Worm (Caenorhabditis elegans): ENCODE results near the gene Y59A8B.8.

Y59A8B.8 gene

DNA sequence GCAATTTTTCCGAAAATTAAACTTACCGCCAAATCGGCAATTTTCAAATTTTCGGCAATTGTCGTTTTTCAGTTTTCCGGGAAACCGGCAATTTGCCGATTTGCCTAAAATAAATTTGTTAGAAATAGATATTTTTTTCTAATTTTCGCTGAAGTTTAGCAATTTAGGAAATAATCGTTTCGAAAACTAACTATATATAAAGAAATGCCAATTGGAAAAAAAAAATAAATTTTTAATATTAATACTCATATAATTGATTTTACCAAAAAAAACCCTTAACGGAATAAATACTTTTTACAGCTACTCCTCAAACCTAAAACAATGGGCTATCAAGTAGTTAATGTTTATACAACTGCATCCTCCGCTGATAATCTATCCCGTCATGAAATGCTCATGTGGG, 22.8 kb downstream of the Y59A8B.8 start, which contains the start of gene ebp-1:
Gene ebp-1 (plus strand): TSS at position 301 of the 400 bp plus-strand sequence.
- TF ChIP-seq dao-5 (tag; optimal IDR thresholded peaks at IDR 0.05) (no peak), W03F9.2 (tag; optimal IDR thresholded peaks at IDR 0.05) (no peak), him-1 (tag; optimal IDR thresholded peaks at IDR 0.05) (no peak)

ce11 chrV:18022179-18022578, 43.9 kb downstream of the Y59A8B.8 start, which contains the start of gene prp-6:
TSS of gene prp-6 (plus strand) at chrV:18022479.
- no peak for TF ChIP-seq him-1 (tag; optimal IDR thresholded peaks at IDR 0.05)
- no peak for TF ChIP-seq dao-5 (tag; optimal IDR thresholded peaks at IDR 0.05)
- no peak for TF ChIP-seq W03F9.2 (tag; optimal IDR thresholded peaks at IDR 0.05)

ce11 chrV:18021464-18021863, 44.6 kb downstream of the Y59A8B.8 start:
- no peak for TF ChIP-seq him-1 (tag; optimal IDR thresholded peaks at IDR 0.05)
- TF ChIP-seq W03F9.2 (tag; optimal IDR thresholded peaks at IDR 0.05): no peak
- no peak for TF ChIP-seq dao-5 (tag; optimal IDR thresholded peaks at IDR 0.05)

ce11 chrV:18017226-18017625, 48.9 kb downstream of the Y59A8B.8 start, which contains the start of gene srh-134:
TSS of gene srh-134 (minus strand) at chrV:18017326.
- TF ChIP-seq W03F9.2 (tag; optimal IDR thresholded peaks at IDR 0.05) (no peak), him-1 (tag; optimal IDR thresholded peaks at IDR 0.05) (no peak), dao-5 (tag; optimal IDR thresholded peaks at IDR 0.05) (no peak)

- TF ChIP-seq W03F9.2 (tag; optimal IDR thresholded peaks at IDR 0.05): no peak
- no peak for TF ChIP-seq dao-5 (tag; optimal IDR thresholded peaks at IDR 0.05)
- TF ChIP-seq him-1 (tag; optimal IDR thresholded peaks at IDR 0.05): no peak
Measured at ce11 chrV:18014116-18014515, 52.0 kb downstream of the Y59A8B.8 start, which contains the start of gene srh-133. TSS of gene srh-133 (minus strand) at chrV:18014216.
